Fruit fly (Drosophila melanogaster) whole organism, embryonic: ENCODE measurements around the gene Jhbp11.

ENCODE experiments used
- ATbp ChIP-seq: fragments of 200-800 bp; sonication (Bioruptor generic); optimal IDR thresholded peaks from 2 replicates; lab custom pipeline; 2017; ENCODE audit warnings: missing biosample characterization, mild to moderate bottlenecking, missing genetic modification characterization, missing genetic modification reagents
- Atf3 ChIP-seq: fragments of 200-800 bp; sonication (Bioruptor generic); optimal IDR thresholded peaks from 3 replicates; lab custom pipeline; 2016; ENCODE audit warnings: missing biosample characterization, missing genetic modification characterization
- BEAF-32 ChIP-seq: fragments of 200-800 bp; sonication (Bioruptor generic); optimal IDR thresholded peaks from 3 replicates; lab custom pipeline; 2017; ENCODE audit warnings: missing biosample characterization, missing genetic modification characterization, mild to moderate bottlenecking, moderate library complexity, missing genetic modification reagents
- Bdp1 ChIP-seq: fragments of 200-800 bp; sonication (Bioruptor generic); optimal IDR thresholded peaks from 3 replicates; lab custom pipeline; 2016; ENCODE audit warnings: missing biosample characterization, missing genetic modification characterization
- BtbVII ChIP-seq: fragments of 200-800 bp; sonication (Bioruptor generic); optimal IDR thresholded peaks from 3 replicates; lab custom pipeline; 2017; ENCODE audit warnings: missing biosample characterization, mild to moderate bottlenecking, missing genetic modification characterization
- Bteb2 ChIP-seq: fragments of 200-800 bp; sonication (Bioruptor generic); optimal IDR thresholded peaks from 2 replicates; lab custom pipeline; 2016; ENCODE audit warnings: missing biosample characterization, missing genetic modification characterization
- CG11456 ChIP-seq: fragments of 200-800 bp; sonication (Bioruptor generic); IDR thresholded peaks from 3 replicates; pipeline ENCODE4 v1.3.6; 2022; ENCODE audit warnings: missing biosample characterization, missing genetic modification characterization
- CG11560 ChIP-seq: fragments of 200-800 bp; sonication (Bioruptor generic); IDR thresholded peaks from 3 replicates; pipeline ENCODE4 v1.3.6; 2022; ENCODE audit warnings: missing biosample characterization, missing genetic modification characterization
- CG13424 ChIP-seq: fragments of 200-800 bp; sonication (Bioruptor generic); optimal IDR thresholded peaks from 2 replicates; lab custom pipeline; 2019; ENCODE audit warnings: missing biosample characterization, mild to moderate bottlenecking, missing genetic modification characterization, moderate library complexity
- CG13894 ChIP-seq: fragments of 200-800 bp; sonication (Bioruptor generic); optimal IDR thresholded peaks from 3 replicates; lab custom pipeline; 2018; ENCODE audit warnings: missing biosample characterization, mild to moderate bottlenecking, missing genetic modification characterization, moderate library complexity
- CG14667 ChIP-seq: fragments of 200-800 bp; sonication (Bioruptor generic); IDR thresholded peaks from 2 replicates; pipeline ENCODE4 v1.3.6; 2022; ENCODE audit warnings: missing biosample characterization, missing genetic modification characterization
- CG15696 ChIP-seq: fragments of 200-800 bp; sonication (Bioruptor generic); optimal IDR thresholded peaks from 2 replicates; lab custom pipeline; 2019; ENCODE audit warnings: missing biosample characterization, mild to moderate bottlenecking, missing genetic modification characterization, moderate library complexity
- CG16863 ChIP-seq: fragments of 200-800 bp; sonication (Bioruptor generic); optimal IDR thresholded peaks from 3 replicates; lab custom pipeline; 2016; ENCODE audit warnings: missing biosample characterization, missing genetic modification characterization
- CG18011 ChIP-seq: fragments of 200-800 bp; sonication (Bioruptor generic); optimal IDR thresholded peaks from 2 replicates; lab custom pipeline; 2017; ENCODE audit warnings: missing biosample characterization, missing genetic modification characterization, mild to moderate bottlenecking, moderate library complexity, missing genotype
- CG3281 ChIP-seq: fragments of 200-800 bp; sonication (Bioruptor generic); optimal IDR thresholded peaks from 3 replicates; lab custom pipeline; 2017; ENCODE audit warnings: missing biosample characterization, mild to moderate bottlenecking, missing genetic modification characterization
- CG34376 ChIP-seq: fragments of 200-800 bp; sonication (Bioruptor generic); optimal IDR thresholded peaks from 2 replicates; lab custom pipeline; 2018; ENCODE audit warnings: missing biosample characterization, mild to moderate bottlenecking, missing genetic modification characterization
- CG4282 ChIP-seq: fragments of 200-800 bp; sonication (Bioruptor generic); optimal IDR thresholded peaks from 2 replicates; lab custom pipeline; 2016; ENCODE audit warnings: missing biosample characterization, missing genetic modification characterization
- CG6272 ChIP-seq: fragments of 200-800 bp; sonication (Bioruptor generic); IDR thresholded peaks from 2 replicates; pipeline ENCODE4 v1.3.6; 2022; ENCODE audit warnings: missing biosample characterization, missing genetic modification characterization
- CG6683 ChIP-seq: fragments of 200-800 bp; sonication (Bioruptor generic); optimal IDR thresholded peaks from 2 replicates; lab custom pipeline; 2017; ENCODE audit warnings: missing biosample characterization, mild to moderate bottlenecking, missing genetic modification characterization, missing genetic modification reagents
- CG6765 ChIP-seq: fragments of 200-800 bp; sonication (Bioruptor generic); optimal IDR thresholded peaks from 3 replicates; lab custom pipeline; 2017; ENCODE audit warnings: missing biosample characterization, mild to moderate bottlenecking, missing genetic modification characterization
- CG7357 ChIP-seq: fragments of 200-800 bp; sonication (Bioruptor generic); IDR thresholded peaks from 3 replicates; pipeline ENCODE4 v1.3.6; 2022; ENCODE audit warnings: missing biosample characterization, missing genetic modification characterization
- CG7786 ChIP-seq: fragments of 200-800 bp; sonication (Bioruptor generic); optimal IDR thresholded peaks from 2 replicates; lab custom pipeline; 2016; ENCODE audit warnings: missing biosample characterization, missing genetic modification characterization
- CG9609 ChIP-seq: fragments of 200-800 bp; sonication (Bioruptor generic); optimal IDR thresholded peaks from 3 replicates; lab custom pipeline; 2016; ENCODE audit warnings: missing biosample characterization, missing genetic modification characterization
- CG9797 ChIP-seq: fragments of 200-800 bp; sonication (Bioruptor generic); optimal IDR thresholded peaks from 3 replicates; lab custom pipeline; 2018; ENCODE audit warnings: missing biosample characterization, mild to moderate bottlenecking, missing genetic modification characterization
- CG9876 ChIP-seq: fragments of 200-800 bp; sonication (Bioruptor generic); optimal IDR thresholded peaks from 2 replicates; lab custom pipeline; 2016; ENCODE audit warnings: missing biosample characterization, missing genetic modification characterization
- D ChIP-seq, 2 experiments: fragments of 200-800 bp in 1 of 2; fragments of >200 bp in 1 of 2; sonication (Bioruptor generic) in 1 of 2; optimal IDR thresholded peaks; 2 replicates in 1 of 2; 3 replicates in 1 of 2; lab custom pipeline; 2017; ENCODE audit warnings: mild to moderate bottlenecking in 1 of 2, missing biosample characterization in 1 of 2, missing genetic modification characterization in 1 of 2, missing genetic modification reagents in 1 of 2
- D19B ChIP-seq: fragments of 200-800 bp; sonication (Bioruptor generic); optimal IDR thresholded peaks from 2 replicates; lab custom pipeline; 2017; ENCODE audit warnings: missing biosample characterization, mild to moderate bottlenecking, missing genetic modification characterization
- Dbx ChIP-seq: fragments of 200-800 bp; sonication (Bioruptor generic); IDR thresholded peaks from 3 replicates; pipeline ENCODE4 v1.3.6; 2022; ENCODE audit warnings: missing biosample characterization, missing genetic modification characterization
- HmgZ ChIP-seq: fragments of 200-800 bp; sonication (Bioruptor generic); optimal IDR thresholded peaks from 2 replicates; lab custom pipeline; 2018; ENCODE audit warnings: missing biosample characterization, mild to moderate bottlenecking, missing genetic modification characterization
- Jarid2 ChIP-seq: fragments of 200-800 bp; sonication (Bioruptor generic); optimal IDR thresholded peaks from 3 replicates; lab custom pipeline; 2017; ENCODE audit warnings: mild to moderate bottlenecking, missing biosample characterization, missing genetic modification reagents, missing genetic modification characterization
- MTF-1 ChIP-seq: fragments of 200-800 bp; sonication (Bioruptor generic); optimal IDR thresholded peaks from 2 replicates; lab custom pipeline; 2018; ENCODE audit warnings: missing biosample characterization, mild to moderate bottlenecking, missing genetic modification characterization, borderline replicate concordance
- Myb ChIP-seq: fragments of 200-800 bp; sonication (Bioruptor generic); optimal IDR thresholded peaks from 2 replicates; lab custom pipeline; 2016; ENCODE audit warnings: missing biosample characterization, missing genetic modification characterization
- PHDP ChIP-seq: fragments of 200-800 bp; sonication (Bioruptor generic); optimal IDR thresholded peaks from 3 replicates; lab custom pipeline; 2018; ENCODE audit warnings: missing biosample characterization, mild to moderate bottlenecking, missing genetic modification characterization, moderate library complexity
- Sox102F ChIP-seq: fragments of 200-800 bp; sonication (Bioruptor generic); optimal IDR thresholded peaks from 2 replicates; lab custom pipeline; 2018; ENCODE audit warnings: missing biosample characterization, mild to moderate bottlenecking, missing genetic modification characterization, moderate library complexity
- fd102C ChIP-seq: fragments of 200-800 bp; sonication (Bioruptor generic); optimal IDR thresholded peaks from 2 replicates; lab custom pipeline; 2018; ENCODE audit warnings: missing biosample characterization, mild to moderate bottlenecking, missing genetic modification characterization, moderate library complexity
- fd64A ChIP-seq: fragments of 200-800 bp; sonication (Bioruptor generic); optimal IDR thresholded peaks from 3 replicates; lab custom pipeline; 2018; ENCODE audit warnings: missing biosample characterization, mild to moderate bottlenecking, missing genetic modification characterization
- fu2 ChIP-seq: fragments of 200-800 bp; sonication (Bioruptor generic); optimal IDR thresholded peaks from 2 replicates; lab custom pipeline; 2016; ENCODE audit warnings: missing biosample characterization, missing genetic modification characterization
- gcm2 ChIP-seq: fragments of 200-800 bp; sonication (Bioruptor generic); optimal IDR thresholded peaks from 2 replicates; lab custom pipeline; 2016; ENCODE audit warnings: missing biosample characterization, missing genetic modification characterization
- mirr ChIP-seq: fragments of 200-800 bp; sonication (Bioruptor generic); optimal IDR thresholded peaks from 3 replicates; lab custom pipeline; 2018; ENCODE audit warnings: missing biosample characterization, mild to moderate bottlenecking, missing genetic modification characterization
- nerfin-1 ChIP-seq: fragments of 200-800 bp; sonication (Bioruptor generic); optimal IDR thresholded peaks from 3 replicates; lab custom pipeline; 2019; ENCODE audit warnings: missing biosample characterization, mild to moderate bottlenecking, missing genetic modification characterization, moderate library complexity
- run ChIP-seq: fragments of 200-800 bp; sonication (Bioruptor generic); optimal IDR thresholded peaks from 3 replicates; lab custom pipeline; 2018; ENCODE audit warnings: missing biosample characterization, mild to moderate bottlenecking, missing genetic modification characterization
- sisA ChIP-seq: fragments of 200-800 bp; sonication (Bioruptor generic); IDR thresholded peaks from 2 replicates; pipeline ENCODE4 v1.3.6; 2022; ENCODE audit warnings: missing biosample characterization, missing genetic modification characterization
- slbo ChIP-seq: fragments of 200-800 bp; sonication (Bioruptor generic); IDR thresholded peaks from 2 replicates; pipeline ENCODE4 v1.3.6; 2022; ENCODE audit warnings: missing biosample characterization, missing genetic modification characterization
- tin ChIP-seq: fragments of 200-800 bp; sonication (Bioruptor generic); optimal IDR thresholded peaks from 3 replicates; lab custom pipeline; 2016; ENCODE audit warnings: missing biosample characterization, missing genetic modification characterization
- wor ChIP-seq: fragments of 200-800 bp; sonication (Bioruptor generic); IDR thresholded peaks from 2 replicates; pipeline ENCODE4 v1.3.6; 2022; ENCODE audit warnings: missing biosample characterization, missing genetic modification characterization

Gene Jhbp11

dm6 chr3R:27149884-27150676 is 49.0 kb downstream of the Jhbp11 start (continued):
- TF ChIP-seq CG34376 (GFP tag; lab: Kevin White, UChicago) (no peak), mirr (GFP tag; lab: Kevin White, UChicago) (peak; percentile 65)

dm6 chr3R:27150685-27151515 is 49.9 kb downstream of the Jhbp11 start, which contains the start of gene CG6051:
CG6051 (minus strand) TSS chr3R:27151069.
- TF ChIP-seq D19B: peak; percentile 16
- TF ChIP-seq Atf3 (GFP tag; lab: Kevin White, UChicago): peak; percentile 25
- TF ChIP-seq Dbx (GFP tag; lab: Robert Waterston, UW): no peak
- TF ChIP-seq CG9876 (GFP tag; lab: Kevin White, UChicago): peak; percentile 38
- TF ChIP-seq slbo (GFP tag; lab: Robert Waterston, UW): no peak
- TF ChIP-seq CG9609: peak; percentile 66
- TF ChIP-seq CG7357: peak; percentile 97
- peak; percentile 55 for TF ChIP-seq CG16863 (GFP tag; lab: Kevin White, UChicago)
- peak; percentile 94 for TF ChIP-seq Jarid2
- TF ChIP-seq sisA (GFP tag; lab: Robert Waterston, UW): no peak
- peak; percentile 21 for TF ChIP-seq tin (GFP tag; lab: Kevin White, UChicago)
- peak; percentile 57 for TF ChIP-seq Sox102F (GFP tag; lab: Kevin White, UChicago)
- peak; percentile 81 for TF ChIP-seq D (optimal IDR thresholded peaks at IDR 0.05; lab: Kevin White, UChicago)
- no peak for TF ChIP-seq D (GFP tag; optimal IDR thresholded peaks at IDR 0.05; lab: Kevin White, UChicago)
- no peak for TF ChIP-seq fd102C
- peak; percentile 44 for TF ChIP-seq HmgZ (tag; lab: Kevin White, UChicago)
- peak; percentile 44; the same call in 1 of the 2 replicates for TF ChIP-seq CG6272 (GFP tag; lab: Robert Waterston, UW)
- TF ChIP-seq CG7786 (GFP tag; lab: Kevin White, UChicago): peak; percentile 38
- peak; percentile 63 for TF ChIP-seq CG6765
- TF ChIP-seq gcm2 (GFP tag; lab: Kevin White, UChicago): no peak
- no peak for TF ChIP-seq CG11456 (GFP tag; lab: Robert Waterston, UW)
- peak; percentile 65 for TF ChIP-seq CG13424 (tag; lab: Kevin White, UChicago)
- peak; percentile 30 for TF ChIP-seq run (tag; lab: Kevin White, UChicago)
- peak; percentile 31 for TF ChIP-seq Bdp1
- peak; percentile 40 for TF ChIP-seq fd64A (GFP tag; lab: Kevin White, UChicago)
- peak; percentile 31 for TF ChIP-seq CG4282 (GFP tag; lab: Kevin White, UChicago)
- peak; percentile 70 for TF ChIP-seq CG9797
- peak; percentile 51 for TF ChIP-seq BEAF-32 (GFP tag; lab: Kevin White, UChicago)
- TF ChIP-seq ATbp (GFP tag; lab: Kevin White, UChicago): peak; percentile 33
- TF ChIP-seq BtbVII (GFP tag; lab: Kevin White, UChicago): peak; percentile 54
- TF ChIP-seq Myb (GFP tag; lab: Kevin White, UChicago): peak; percentile 19
- TF ChIP-seq Bteb2 (GFP tag; lab: Kevin White, UChicago): no peak
- TF ChIP-seq PHDP (tag; lab: Kevin White, UChicago): peak; percentile 64
- TF ChIP-seq MTF-1: peak; percentile 73
- TF ChIP-seq CG3281 (GFP tag; lab: Kevin White, UChicago): peak; percentile 57
- no peak for TF ChIP-seq CG14667 (GFP tag; lab: Robert Waterston, UW)
- TF ChIP-seq CG15696 (tag; lab: Kevin White, UChicago): peak; percentile 21
- peak; percentile 46 for TF ChIP-seq fu2 (GFP tag; lab: Kevin White, UChicago)
- TF ChIP-seq CG13894 (tag; lab: Kevin White, UChicago): peak; percentile 60
- TF ChIP-seq CG6683 (GFP tag; lab: Kevin White, UChicago): no peak
- no peak for TF ChIP-seq CG18011 (GFP tag; lab: Kevin White, UChicago)
- peak; percentile 24 for TF ChIP-seq nerfin-1 (tag; lab: Kevin White, UChicago)
- TF ChIP-seq CG11560 (tag; lab: Robert Waterston, UW): no peak
- TF ChIP-seq wor (GFP tag; lab: Robert Waterston, UW): no peak
